Worm (Caenorhabditis elegans): ENCODE results near the gene cnp-2.
A peak's percentile ranks its signal among the peaks of the same experiment; 100 is the strongest.

cnp-2 gene

ce11 chrII:12813253-12813652, 52.7 kb downstream of the cnp-2 start:
- peak; percentile 95 for TF ChIP-seq aha-1 (tag)
- TF ChIP-seq hlh-11 (tag; optimal IDR thresholded peaks at IDR 0.05), result no peak
- TF ChIP-seq unc-39 (tag; optimal IDR thresholded peaks at IDR 0.05), result no peak

- no peak for TF ChIP-seq dmd-8 (GFP tag; IDR thresholded peaks at IDR 0.05)
- no peak for TF ChIP-seq jun-1 (tag; optimal IDR thresholded peaks at IDR 0.05)
- TF ChIP-seq mdl-1 (tag; optimal IDR thresholded peaks at IDR 0.05), result peak in 1 of 2 experiments; percentile 10
- TF ChIP-seq pqm-1 (tag; optimal IDR thresholded peaks at IDR 0.05), result peak; percentile 82
- peak; percentile 40 for TF ChIP-seq hlh-11 (tag; optimal IDR thresholded peaks at IDR 0.05)
- TF ChIP-seq nhr-28 (tag; optimal IDR thresholded peaks at IDR 0.05), result peak; percentile 43
- no peak for TF ChIP-seq ctbp-1 (GFP tag; IDR thresholded peaks at IDR 0.05)
- TF ChIP-seq dve-1 (tag; optimal IDR thresholded peaks at IDR 0.05; ENCODE audit: insufficient read depth), result peak; percentile 55
- no peak for TF ChIP-seq lin-38 (GFP tag; IDR thresholded peaks at IDR 0.05)
- TF ChIP-seq sdz-12 (GFP tag; optimal IDR thresholded peaks at IDR 0.05), result no peak
- TF ChIP-seq hlh-30 (tag; optimal IDR thresholded peaks at IDR 0.05; ENCODE audit: insufficient read depth), result peak; percentile 41
- TF ChIP-seq daf-16 (GFP tag; optimal IDR thresholded peaks at IDR 0.05), result no peak
- TF ChIP-seq daf-16 (tag; optimal IDR thresholded peaks at IDR 0.05), result peak; percentile 52
- TF ChIP-seq mdt-29 (GFP tag; IDR thresholded peaks at IDR 0.05), result peak; percentile 92
- TF ChIP-seq dmd-6 (GFP tag; IDR thresholded peaks at IDR 0.05), result peak; percentile 46; the same call in 1 of the 2 replicates
Observed at ce11 chrII:12816412-12817146, 56.0 kb downstream of the cnp-2 start, which contains the start of gene acl-7. acl-7 (minus strand) TSS chrII:12816462.
